Worm (Caenorhabditis elegans) whole organism, L4/young adult: ENCODE data around the gene ZC266.1.

Source experiments
- W03F9.2 ChIP-seq: fragments of 150-350 bp; optimal IDR thresholded peaks from 2 replicates; lab custom pipeline; 2014; ENCODE audit warnings: missing biosample characterization, missing genetic modification characterization
- dao-5 ChIP-seq: sonication (generic microtip); optimal IDR thresholded peaks from 2 replicates; lab custom pipeline; 2016; ENCODE audit warnings: missing genotype, missing genetic modification characterization, moderate library complexity, missing compliant biosample characterization
- him-1 ChIP-seq: sonication (generic microtip); optimal IDR thresholded peaks from 2 replicates; lab custom pipeline; 2016; ENCODE audit warnings: missing genotype, missing genetic modification reagents, missing genetic modification characterization, missing compliant biosample characterization

ce11 chrV:4676092-4676491 is 24.0 kb downstream of the ZC266.1 start, which contains the start of gene K03B4.6:
- TF ChIP-seq him-1 = no peak
- no peak for TF ChIP-seq dao-5
- no peak for TF ChIP-seq W03F9.2 (tag; lab: Kevin White, UChicago)
